Worm (Caenorhabditis elegans): ENCODE data around the gene nmy-3.

DNA sequence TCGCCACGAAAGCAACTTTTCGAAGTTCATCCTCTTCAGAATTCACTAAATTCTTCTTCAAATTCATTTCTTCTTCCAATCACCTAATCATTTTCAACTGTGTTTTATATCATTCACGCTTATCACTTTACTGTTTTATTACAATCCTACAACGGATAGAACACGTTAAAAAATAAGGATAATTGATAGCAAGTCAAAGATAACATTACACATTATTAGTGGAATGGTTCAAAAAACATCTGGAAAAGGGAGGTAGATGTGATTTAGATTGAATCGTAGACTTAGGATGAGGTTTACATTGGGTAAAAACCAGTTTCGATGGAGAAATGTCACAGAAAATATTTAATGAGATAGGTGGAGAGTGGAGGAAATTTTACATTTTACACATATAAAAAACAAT, 12.6 kb upstream of the nmy-3 start, which contains the start of gene col-120:
- TF ChIP-seq nhr-77 (tag; optimal IDR thresholded peaks at IDR 0.05) (no peak), snpc-4 (tag; optimal IDR thresholded peaks at IDR 0.05) (no peak), nhr-11 (tag; optimal IDR thresholded peaks at IDR 0.05) (no peak), ceh-82 (tag; optimal IDR thresholded peaks at IDR 0.05) (no peak)
